Comparison of ENCODE assay signal across 4 fruit fly cellular contexts in genomic region chrX:3436183-3436582, dm6.
TF ChIP-seq lines count a peak whose summit lies in the region.

No protein-coding gene starts in this region.

- no peak for TF ChIP-seq CTCF in whole organism, embryonic (GFP tag; optimal IDR thresholded peaks at IDR 0.05; lab: Kevin White, UChicago)

TF ChIP-seq in whole organism, embryonic, 481 proteins besides CTCF, POLR2A, EP300 and RAD21:
- peak; percentile 64 for TF ChIP-seq Drgx (GFP tag; IDR thresholded peaks at IDR 0.05; lab: Robert Waterston, UW)
- peak; percentile 73 for TF ChIP-seq Ets65A (GFP tag; lab: Kevin White, UChicago)
- peak; percentile 17 for TF ChIP-seq Med (GFP tag; lab: Kevin White, UChicago)
- peak; percentile 47 for TF ChIP-seq nom (GFP tag; optimal IDR thresholded peaks at IDR 0.05; lab: Kevin White, UChicago)
- TF ChIP-seq CG11560 (tag; IDR thresholded peaks at IDR 0.05; lab: Robert Waterston, UW), result no peak
- no peak for TF ChIP-seq CG6254 (GFP tag; optimal IDR thresholded peaks at IDR 0.05; lab: Kevin White, UChicago)

TF ChIP-seq in whole organism, prepupa, 60 proteins besides CTCF, POLR2A, EP300 and RAD21 (continues in another document):
- TF ChIP-seq CG11762 (GFP tag; optimal IDR thresholded peaks at IDR 0.05; lab: Kevin White, UChicago; ENCODE audit: insufficient read depth) (peak; percentile 39), Sox14 (GFP tag; optimal IDR thresholded peaks at IDR 0.05; lab: Kevin White, UChicago) (peak; percentile 41), eg (GFP tag; IDR thresholded peaks at IDR 0.05; lab: Robert Waterston, UW) (no peak), CG16779 (tag; optimal IDR thresholded peaks at IDR 0.05; lab: Kevin White, UChicago) (no peak), CG6276 (GFP tag; optimal IDR thresholded peaks at IDR 0.05; lab: Kevin White, UChicago) (peak; percentile 57), CG1621 (tag; optimal IDR thresholded peaks at IDR 0.05; lab: Kevin White, UChicago) (peak; percentile 34), Hr39 (GFP tag; optimal IDR thresholded peaks at IDR 0.05; lab: Kevin White, UChicago) (peak; percentile 20), lz (GFP tag; optimal IDR thresholded peaks at IDR 0.05; lab: Kevin White, UChicago) (peak; percentile 24), CG6792 (GFP tag; optimal IDR thresholded peaks at IDR 0.05; lab: Kevin White, UChicago) (peak; percentile 27), pdm3 (GFP tag; optimal IDR thresholded peaks at IDR 0.05; lab: Kevin White, UChicago) (peak; percentile 48), svp (GFP tag; lab: Kevin White, UChicago) (peak; percentile 70), Eip78C (GFP tag; lab: Kevin White, UChicago) (peak; percentile 87), CG3032 (tag; optimal IDR thresholded peaks at IDR 0.05; lab: Kevin White, UChicago) (no peak), CG6163 (GFP tag; IDR thresholded peaks at IDR 0.05; lab: Robert Waterston, UW) (peak; percentile 70), CG15336 (GFP tag; IDR thresholded peaks at IDR 0.05; lab: Robert Waterston, UW) (peak; percentile 64), topi (GFP tag; optimal IDR thresholded peaks at IDR 0.05; lab: Kevin White, UChicago) (peak; percentile 45), dsx (GFP tag; optimal IDR thresholded peaks at IDR 0.05; lab: Kevin White, UChicago; ENCODE audit: poor library complexity, severe bottlenecking) (peak; percentile 28), CG6808 (GFP tag; optimal IDR thresholded peaks at IDR 0.05; lab: Kevin White, UChicago) (peak; percentile 60), Gug (GFP tag; IDR thresholded peaks at IDR 0.05; lab: Robert Waterston, UW) (peak; percentile 69), CG8632 (GFP tag; optimal IDR thresholded peaks at IDR 0.05; lab: Kevin White, UChicago) (no peak), Met (GFP tag; optimal IDR thresholded peaks at IDR 0.05; lab: Kevin White, UChicago) (no peak), spab (GFP tag; optimal IDR thresholded peaks at IDR 0.05; lab: Kevin White, UChicago) (no peak), Eip93F (GFP tag; optimal IDR thresholded peaks at IDR 0.05; lab: Kevin White, UChicago) (no peak), acj6 (GFP tag; optimal IDR thresholded peaks at IDR 0.05; lab: Kevin White, UChicago) (peak; percentile 52), CG32006 (GFP tag; optimal IDR thresholded peaks at IDR 0.05; lab: Kevin White, UChicago) (peak; percentile 77), Sox15 (GFP tag; optimal IDR thresholded peaks at IDR 0.05; lab: Kevin White, UChicago) (peak; percentile 4), esn (GFP tag; optimal IDR thresholded peaks at IDR 0.05; lab: Kevin White, UChicago) (no peak), fd59A (GFP tag; optimal IDR thresholded peaks at IDR 0.05; lab: Kevin White, UChicago) (no peak), achi (GFP tag; optimal IDR thresholded peaks at IDR 0.05; lab: Kevin White, UChicago) (peak; percentile 49)

TF ChIP-seq in whole organism, pupa, 21 proteins besides CTCF, POLR2A, EP300 and RAD21:
- TF ChIP-seq CG34367 (tag; optimal IDR thresholded peaks at IDR 0.05; lab: Kevin White, UChicago) (peak; percentile 17), CG8301 (tag; optimal IDR thresholded peaks at IDR 0.05; lab: Kevin White, UChicago) (peak; percentile 59), EcR (GFP tag; optimal IDR thresholded peaks at IDR 0.05; lab: Kevin White, UChicago) (no peak), CG17806 (tag; optimal IDR thresholded peaks at IDR 0.05; lab: Kevin White, UChicago) (peak; percentile 56), rn (GFP tag; IDR thresholded peaks at IDR 0.05; lab: Robert Waterston, UW) (no peak), Pif1B (GFP tag; optimal IDR thresholded peaks at IDR 0.05; lab: Kevin White, UChicago) (peak; percentile 43), CG14655 (GFP tag; optimal IDR thresholded peaks at IDR 0.05; lab: Kevin White, UChicago) (peak; percentile 70), gl (tag; optimal IDR thresholded peaks at IDR 0.05; lab: Kevin White, UChicago) (peak; percentile 8), CG32121 (GFP tag; IDR thresholded peaks at IDR 0.05; lab: Robert Waterston, UW) (no peak), CG9948 (tag; optimal IDR thresholded peaks at IDR 0.05; lab: Kevin White, UChicago) (peak; percentile 49), CG8159 (tag; optimal IDR thresholded peaks at IDR 0.05; lab: Kevin White, UChicago) (peak; percentile 61), CG15710 (tag; optimal IDR thresholded peaks at IDR 0.05; lab: Kevin White, UChicago) (peak; percentile 59), Pif1A (GFP tag; optimal IDR thresholded peaks at IDR 0.05; lab: Kevin White, UChicago) (peak; percentile 44)

TF ChIP-seq in whole organism, wandering third instar larva, 38 proteins besides CTCF, POLR2A, EP300 and RAD21:
- peak; percentile 2 for TF ChIP-seq dmrt93B (GFP tag; optimal IDR thresholded peaks at IDR 0.05; lab: Kevin White, UChicago)
- no peak for TF ChIP-seq Sp1 (GFP tag; optimal IDR thresholded peaks at IDR 0.05; lab: Kevin White, UChicago)
- no peak for TF ChIP-seq brk (GFP tag; optimal IDR thresholded peaks at IDR 0.05; lab: Kevin White, UChicago)
- TF ChIP-seq Mio (GFP tag; optimal IDR thresholded peaks at IDR 0.05; lab: Kevin White, UChicago), result no peak
- TF ChIP-seq pan (optimal IDR thresholded peaks at IDR 0.05; lab: Kevin White, UChicago), result no peak
- TF ChIP-seq OdsH (GFP tag; optimal IDR thresholded peaks at IDR 0.05; lab: Kevin White, UChicago), result no peak
TF ChIP-seq in whole organism, wandering third instar larva: peak in this region for 1.

Comparison
In these comparisons a context has a peak if more than half of its experiments do, and no peak if none do; other contexts are left out.
1. Of the 7 proteins assayed by ChIP-seq in both whole organism, embryonic and whole organism, prepupa: peak only in whole organism, embryonic: none; only in whole organism, prepupa: Gug, Hr39 and Lpt; in both: none; in neither: 4.